Worm (Caenorhabditis elegans) whole organism, midembryonic: Measurements from ENCODE around the gene C16C8.16.

Source experiments
- flt-1 ChIP-seq: fragments of 200-800 bp; sonication (Bioruptor generic); IDR thresholded peaks from 2 replicates; pipeline ENCODE4 v1.3.6; 2022; ENCODE audit warnings: missing genetic modification characterization, missing compliant biosample characterization
- klf-2 ChIP-seq: fragments of 200-800 bp; sonication (Bioruptor generic); conservative IDR thresholded peaks from 2 replicates; pipeline ENCODE4 v1.3.6; 2022; ENCODE audit warnings: missing genetic modification reagents, missing genetic modification characterization, missing compliant biosample characterization
- ref-1 ChIP-seq: fragments of 200-800 bp; sonication (Bioruptor generic); conservative IDR thresholded peaks from 2 replicates; pipeline ENCODE4 v1.3.6; 2022; ENCODE audit warnings: missing genetic modification reagents, missing genetic modification characterization, missing compliant biosample characterization
- tab-1 ChIP-seq: fragments of 200-800 bp; sonication (Bioruptor generic); IDR thresholded peaks from 2 replicates; pipeline ENCODE4 v1.3.6; 2022; ENCODE audit warnings: missing genetic modification characterization, missing compliant biosample characterization
- ztf-23 ChIP-seq: fragments of 200-800 bp; sonication (Bioruptor generic); IDR thresholded peaks from 2 replicates; pipeline ENCODE4 v1.3.6; 2022; ENCODE audit warnings: missing genetic modification reagents, missing genetic modification characterization, missing compliant biosample characterization

ce11 chrII:3439244-3439698, 6.3 kb upstream of the C16C8.16 start:
- TF ChIP-seq ref-1 (peak; percentile 46; the same call in 1 of the 2 replicates), flt-1 (GFP tag; lab: Robert Waterston, UW) (peak; percentile 85), tab-1 (GFP tag; lab: Robert Waterston, UW) (peak; percentile 84), klf-2 (no peak), ztf-23 (GFP tag; lab: Robert Waterston, UW) (peak; percentile 72)
